Worm (Caenorhabditis elegans) whole organism, dauer: ENCODE measurements around the gene K09E9.3.

Experiments used
- unc-62 ChIP-seq: sonication (generic microtip); optimal IDR thresholded peaks from 2 replicates; lab custom pipeline; 2017; ENCODE audit warnings: missing biosample characterization, missing genetic modification reagents, missing genetic modification characterization

The K09E9.3 gene

DNA sequence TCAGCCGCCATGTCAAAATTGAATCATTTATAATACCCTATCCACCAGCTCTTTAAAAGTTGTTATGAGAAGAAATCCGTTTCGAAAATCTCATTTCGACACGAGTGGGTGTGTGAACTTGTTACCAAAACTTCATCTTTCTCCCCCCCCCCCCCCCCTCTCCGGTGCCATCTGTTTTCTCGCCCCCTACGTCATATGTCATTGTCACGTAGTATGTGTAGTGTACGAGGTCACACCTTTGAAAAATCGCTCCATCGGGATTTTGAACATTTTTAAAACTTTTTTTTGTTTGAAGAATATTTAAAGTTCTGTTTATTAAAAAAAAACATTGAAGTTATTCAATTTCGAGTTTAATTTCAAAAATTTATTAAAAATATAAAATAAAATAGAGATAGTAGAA lies 14.2 kb upstream of the K09E9.3 start:
- no peak for TF ChIP-seq unc-62 (GFP tag; lab: Kevin White, UChicago)

DNA sequence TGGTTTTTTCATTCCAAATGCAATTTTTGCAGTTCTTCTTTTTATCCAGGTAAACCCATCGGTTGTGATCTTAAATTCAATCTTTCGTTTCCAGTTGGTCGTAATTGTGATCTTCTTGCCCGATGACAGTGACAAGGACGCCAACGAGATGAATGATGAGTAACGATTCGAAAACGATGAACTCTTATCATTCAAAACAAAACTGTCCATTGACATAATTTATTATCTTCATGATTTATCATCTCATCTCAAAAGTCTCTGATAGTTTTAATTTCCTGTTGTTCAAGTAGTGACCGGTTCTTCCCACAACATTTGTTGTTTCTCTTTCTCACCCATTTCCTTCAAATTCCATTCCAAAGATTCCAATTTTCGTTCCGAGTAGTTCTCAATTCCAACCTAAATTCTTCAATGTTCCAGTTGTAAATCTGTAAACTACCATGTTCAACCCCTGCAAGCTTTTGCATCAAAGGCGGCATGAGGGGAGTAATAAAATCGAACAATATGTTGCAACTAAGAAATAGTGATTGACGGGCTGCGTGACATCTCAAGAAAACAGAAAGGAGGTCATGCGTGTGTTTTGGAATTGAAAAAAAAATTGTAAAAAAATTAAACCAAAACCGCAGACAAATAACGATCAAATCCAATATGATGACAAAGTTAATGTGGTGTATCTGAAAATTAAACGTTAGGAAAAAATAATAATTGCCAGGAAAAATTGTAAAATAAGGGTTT lies 12.7 kb upstream of the K09E9.3 start:
- TF ChIP-seq unc-62 (GFP tag; lab: Kevin White, UChicago): no peak

DNA sequence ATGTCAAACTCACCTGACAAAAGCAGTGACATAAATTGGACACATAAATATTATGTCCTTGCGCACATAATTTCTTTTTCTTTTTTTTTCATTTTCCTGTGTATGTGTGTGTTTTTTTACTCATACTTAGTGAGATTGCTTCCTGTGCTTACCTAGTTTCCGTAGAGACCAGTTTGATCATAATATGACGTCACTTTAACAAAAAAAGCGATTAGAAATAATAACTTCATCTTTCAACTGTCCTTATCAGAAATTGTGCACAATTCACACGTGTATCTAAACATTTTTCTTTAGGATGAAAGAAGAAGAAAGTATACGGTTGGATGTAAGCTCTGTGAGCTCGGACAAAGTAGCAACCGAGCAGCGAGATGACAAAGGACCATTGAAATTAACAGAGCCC lies 8.4 kb upstream of the K09E9.3 start:
- no peak for TF ChIP-seq unc-62 (GFP tag; lab: Kevin White, UChicago)

DNA sequence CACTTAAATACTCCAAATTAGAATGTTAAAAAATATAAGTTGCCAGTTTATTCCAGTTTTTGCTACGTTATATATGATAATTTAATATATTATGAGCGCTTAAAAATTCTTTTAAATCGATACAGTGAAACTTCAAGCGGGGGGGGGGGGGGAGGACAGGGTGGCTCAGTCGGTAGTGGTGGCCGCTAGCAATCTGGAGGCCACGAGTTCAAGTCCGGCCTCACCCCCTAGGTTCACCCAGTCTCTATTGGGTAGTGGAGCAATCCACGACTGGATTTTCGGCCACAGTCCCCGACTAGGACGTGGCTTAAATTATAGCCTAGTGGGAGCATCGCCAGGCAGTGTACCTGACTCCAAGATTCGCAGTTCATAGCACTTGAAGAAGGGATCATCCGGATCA lies 7.4 kb upstream of the K09E9.3 start:
- TF ChIP-seq unc-62 (GFP tag; lab: Kevin White, UChicago): no peak

DNA sequence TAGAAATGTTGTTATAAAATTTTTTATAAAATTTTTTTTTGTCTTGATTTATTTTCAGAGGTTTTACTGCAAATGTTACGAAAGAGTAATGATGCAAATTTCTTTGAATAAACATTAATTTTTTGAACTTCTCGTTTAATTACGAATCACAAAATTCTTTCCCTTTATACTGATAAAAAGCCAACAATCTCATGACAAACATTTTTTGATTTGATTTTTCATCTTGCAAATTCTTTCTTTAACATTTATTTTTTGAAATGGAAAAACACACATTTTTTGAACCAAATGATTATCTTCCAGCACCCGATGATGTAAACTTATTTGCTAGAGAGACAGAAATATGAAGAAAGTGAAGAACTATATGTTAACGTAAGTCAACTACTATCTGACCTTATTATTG lies 6.6 kb upstream of the K09E9.3 start, which contains the start of gene K09E9.1:
Gene K09E9.1, plus strand, starts transcription at position 301 of the 400 bp plus-strand sequence.
- no peak for TF ChIP-seq unc-62 (GFP tag; lab: Kevin White, UChicago)

DNA sequence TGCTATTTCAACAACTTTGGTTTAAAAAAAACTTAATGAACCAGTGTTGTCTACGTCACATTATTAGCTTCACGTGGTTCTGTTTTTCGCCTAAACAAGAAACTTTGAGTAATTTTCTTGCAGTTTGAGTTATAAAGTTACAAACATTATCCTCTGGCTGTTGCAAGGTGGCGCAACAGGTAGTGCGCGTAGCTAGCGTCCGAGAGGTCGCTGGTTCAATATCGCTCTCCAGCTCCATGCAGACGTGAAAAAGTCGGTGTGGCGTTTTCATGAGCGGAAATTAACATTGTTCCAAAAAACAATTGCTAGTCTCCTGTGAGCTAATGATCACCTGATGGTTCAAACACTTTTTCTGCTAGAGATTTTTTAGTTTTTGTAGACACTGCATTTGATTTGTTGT lies 5.7 kb upstream of the K09E9.3 start:
- no peak for TF ChIP-seq unc-62 (GFP tag; lab: Kevin White, UChicago)

DNA sequence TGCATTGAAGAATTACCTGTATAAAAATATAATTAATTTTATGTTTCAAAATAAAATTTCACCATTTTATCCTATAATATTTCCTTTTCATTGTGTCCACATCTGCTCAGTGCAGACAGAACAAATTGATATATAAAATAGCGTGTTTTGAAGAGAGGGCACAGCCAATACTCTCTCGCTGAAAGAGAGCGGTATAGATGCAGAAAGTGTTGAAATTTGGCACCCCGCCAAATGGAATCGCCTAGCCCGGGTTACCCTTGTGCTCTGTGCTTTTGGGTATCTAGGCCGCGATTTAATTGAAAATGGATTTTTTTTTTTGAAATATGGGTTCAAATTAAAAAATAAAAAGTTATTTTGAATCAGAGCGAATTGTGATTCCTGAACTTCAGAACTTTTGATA lies 3.6 kb upstream of the K09E9.3 start:
- TF ChIP-seq unc-62 (GFP tag; lab: Kevin White, UChicago): no peak

DNA sequence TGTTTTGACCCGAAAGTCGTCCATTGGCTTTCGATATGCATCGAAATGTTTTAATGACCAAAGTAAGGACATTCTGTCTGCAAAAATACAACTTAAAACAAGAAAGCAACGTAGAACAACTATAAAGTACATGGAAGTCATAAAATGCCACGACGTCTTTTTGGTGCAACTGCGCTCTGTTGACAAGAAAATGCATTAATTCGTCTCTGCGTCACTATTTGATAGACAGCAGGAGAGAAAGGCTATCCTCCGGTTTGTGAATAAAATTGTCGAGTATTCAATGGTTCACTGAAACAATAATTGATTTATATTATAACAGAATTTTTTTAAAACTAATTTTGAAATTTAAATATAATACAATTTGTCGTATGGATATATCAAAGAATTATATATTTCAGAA lies 2.8 kb upstream of the K09E9.3 start, which contains the start of gene ergi-3:
Gene ergi-3, minus strand, starts transcription at position 311 of the 400 bp plus-strand sequence.
- no peak for TF ChIP-seq unc-62 (GFP tag; lab: Kevin White, UChicago)

DNA sequence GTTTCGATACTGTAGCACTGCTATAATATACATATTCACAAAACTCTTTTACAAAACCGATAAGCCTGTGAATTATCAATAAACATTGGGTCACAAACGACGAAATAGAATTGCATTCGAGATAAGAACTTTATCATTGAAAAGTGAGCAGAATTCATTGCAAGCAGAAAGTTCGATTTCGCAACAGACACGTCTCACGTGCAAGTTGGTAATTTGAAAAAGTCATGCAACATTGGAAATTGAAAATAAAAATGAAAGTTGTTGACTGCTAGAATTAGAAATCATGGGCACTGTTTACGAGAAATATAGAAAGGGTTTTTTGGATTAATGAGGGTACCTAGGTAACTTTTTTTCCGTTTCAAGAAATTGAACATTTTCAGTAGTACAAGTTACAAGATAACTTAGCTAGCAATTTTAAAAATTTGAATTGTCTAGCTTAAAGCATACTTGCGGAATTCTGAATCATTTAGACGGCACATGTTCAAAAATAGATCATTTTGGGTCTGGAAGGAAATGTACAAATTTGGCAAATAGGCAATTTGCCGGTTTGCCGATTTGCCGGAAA lies 3.0 kb downstream of the K09E9.3 start:
- no peak for TF ChIP-seq unc-62 (GFP tag; lab: Kevin White, UChicago)

DNA sequence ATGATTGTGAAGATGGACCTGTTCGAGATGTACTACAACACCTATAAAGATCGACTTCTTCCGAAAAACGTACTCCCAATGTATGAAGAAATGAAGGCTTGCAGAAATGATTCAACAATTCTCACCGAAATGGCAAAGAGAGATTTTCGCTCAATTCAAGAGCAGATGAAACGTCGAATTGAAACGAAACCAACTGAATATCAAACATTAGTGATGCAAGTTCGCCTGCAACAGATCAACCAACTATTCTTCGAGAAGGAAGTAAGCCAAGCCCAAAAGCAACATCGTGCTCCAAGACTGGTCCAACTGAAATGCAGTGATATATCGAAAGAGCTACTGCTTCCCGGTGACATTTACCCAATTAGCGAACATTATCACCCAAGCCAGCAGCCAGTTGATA lies 3.9 kb downstream of the K09E9.3 start:
- no peak for TF ChIP-seq unc-62 (GFP tag; lab: Kevin White, UChicago)

DNA sequence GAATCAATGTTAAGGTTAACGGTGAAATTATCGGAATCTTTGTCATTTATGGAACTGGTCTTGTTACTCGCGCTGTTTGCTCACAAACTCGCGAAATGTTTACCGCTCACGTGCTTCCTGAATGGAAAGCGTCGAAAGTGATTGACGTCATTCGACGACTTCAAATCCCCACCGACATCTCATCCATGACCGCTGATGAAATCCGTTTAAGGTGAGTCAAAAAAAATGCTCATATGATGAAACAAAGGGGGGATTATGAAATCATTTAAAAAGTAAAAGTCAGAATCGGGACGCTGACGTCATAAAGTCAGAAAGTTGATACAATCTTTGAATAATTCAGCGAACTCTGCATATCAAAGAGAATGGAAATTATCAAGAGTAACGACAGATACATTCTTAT lies 5.0 kb downstream of the K09E9.3 start:
- TF ChIP-seq unc-62 (GFP tag; lab: Kevin White, UChicago): no peak

DNA sequence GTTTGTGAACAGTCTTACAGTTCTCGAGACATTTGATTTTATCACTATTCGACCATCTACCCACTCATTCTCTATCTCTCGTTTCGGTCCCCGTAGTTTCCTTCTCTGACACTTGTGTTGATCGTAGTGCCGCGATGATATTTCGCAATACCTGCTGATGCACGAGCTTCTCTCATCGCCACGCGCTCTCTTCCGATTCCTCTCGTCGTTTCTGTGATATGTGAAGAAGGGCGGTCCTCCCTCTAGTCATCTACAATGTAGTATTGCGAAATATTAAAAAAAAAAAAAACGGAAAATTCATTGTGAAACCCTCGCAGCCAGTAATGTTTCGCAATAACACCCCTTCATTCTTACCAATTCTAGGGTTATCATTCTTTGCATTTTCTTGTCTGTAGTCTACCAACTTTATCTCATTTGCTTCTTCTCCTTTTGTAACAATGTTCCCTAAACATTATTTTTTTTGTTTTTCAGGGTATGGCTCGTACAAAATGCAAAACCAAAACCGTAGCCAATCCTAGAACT lies 6.0 kb downstream of the K09E9.3 start, which contains the start of gene nipi-3:
Gene nipi-3, plus strand, starts transcription at position 472 of the 522 bp plus-strand sequence.
- TF ChIP-seq unc-62 (GFP tag; lab: Kevin White, UChicago): no peak

DNA sequence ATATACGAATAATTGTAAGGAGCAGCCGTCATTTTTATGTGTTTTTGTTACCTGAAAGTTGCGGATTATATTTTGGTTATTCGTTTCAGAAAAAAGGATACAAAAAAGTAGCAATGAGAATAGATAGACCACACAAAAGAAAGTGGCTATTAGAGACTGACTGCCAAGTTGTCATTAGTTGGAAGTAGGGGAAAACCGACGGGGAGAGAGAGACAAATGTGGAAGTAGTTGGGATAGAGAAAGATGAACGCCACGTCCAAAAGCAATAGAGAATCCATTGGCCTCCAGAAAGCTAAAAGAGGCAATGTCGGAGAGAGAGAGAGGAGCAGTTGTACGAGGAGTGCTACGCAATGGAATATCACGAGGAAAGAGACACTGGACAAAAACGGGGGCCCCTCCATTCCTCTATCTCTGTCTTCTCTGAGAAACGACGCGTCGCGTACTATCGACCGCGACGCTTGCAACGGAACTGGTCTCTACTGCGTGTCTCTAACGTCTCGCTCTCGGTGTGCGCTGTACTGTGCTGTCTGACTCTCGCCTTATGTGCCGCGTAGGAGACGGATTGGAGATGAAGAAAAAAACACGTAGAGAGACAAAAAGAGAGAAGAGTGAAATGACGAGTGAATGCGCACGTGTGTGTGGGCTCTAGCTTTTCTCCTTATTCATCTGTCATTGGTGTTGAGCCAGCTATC lies 6.9 kb downstream of the K09E9.3 start, which contains the start of gene rab-14:
Gene rab-14, minus strand, starts transcription at position 51 of the 692 bp plus-strand sequence.
- TF ChIP-seq unc-62 (GFP tag; lab: Kevin White, UChicago): no peak

DNA sequence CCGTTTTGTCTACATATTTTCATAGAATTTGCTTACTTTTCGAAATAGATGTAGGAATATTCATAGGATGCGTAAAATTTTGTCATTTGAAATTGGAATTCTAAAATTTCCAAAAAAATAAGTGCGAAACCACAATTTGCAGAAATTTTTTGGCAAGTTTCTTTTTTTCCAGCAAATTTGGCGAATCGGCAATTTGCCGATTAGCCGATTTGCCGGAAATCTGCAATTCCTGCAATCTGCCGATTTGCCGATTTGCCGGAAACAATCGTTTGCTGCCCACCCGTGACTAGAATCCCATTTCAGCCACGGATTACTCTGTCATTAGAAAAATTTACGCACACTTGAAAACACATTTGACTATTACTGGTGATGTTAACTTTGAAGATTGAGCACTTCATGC lies 9.4 kb downstream of the K09E9.3 start:
- no peak for TF ChIP-seq unc-62 (GFP tag; lab: Kevin White, UChicago)

DNA sequence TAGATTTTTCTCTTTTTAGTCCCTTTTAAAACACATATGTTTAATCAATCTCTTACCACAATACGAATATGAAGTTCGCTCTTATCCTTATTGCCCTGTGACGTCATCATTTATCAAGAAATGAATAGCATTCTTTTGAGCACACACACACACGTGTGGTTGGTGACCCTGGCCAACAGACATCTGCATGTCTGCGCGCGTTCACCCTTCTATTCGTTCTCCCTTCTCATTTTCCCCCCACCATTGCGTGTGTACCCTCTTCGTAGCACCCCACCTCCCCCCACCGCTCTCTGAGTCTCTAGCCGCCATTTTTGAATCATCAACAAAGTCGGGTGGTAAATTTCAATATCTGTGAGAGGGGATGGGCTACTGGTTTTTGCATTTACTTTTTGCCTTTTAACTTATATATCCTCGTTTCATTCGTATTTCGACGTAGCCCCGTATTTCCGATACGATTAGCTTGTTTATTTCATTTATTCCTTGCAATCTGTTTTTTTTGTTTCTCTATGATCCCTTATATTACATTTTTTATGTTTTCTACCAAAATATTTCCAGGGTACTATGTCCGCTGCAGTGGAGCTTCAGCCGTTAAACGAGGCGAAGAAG lies 13.0 kb downstream of the K09E9.3 start, which contains the start of gene ent-2:
Gene ent-2, plus strand, starts transcription at position 556 of the 606 bp plus-strand sequence.
- TF ChIP-seq unc-62 (GFP tag; lab: Kevin White, UChicago): no peak
